Fruit fly (Drosophila melanogaster) whole organism, adult: Measurements from ENCODE around the gene CG5928.

Source experiments
- CG11617 ChIP-seq: fragments of 200-800 bp; sonication (Bioruptor generic); optimal IDR thresholded peaks from 2 replicates; lab custom pipeline; 2017; ENCODE audit warnings: mild to moderate bottlenecking, missing biosample characterization, missing genetic modification reagents, missing genetic modification characterization
- CG12768 ChIP-seq: fragments of 200-800 bp; sonication (Bioruptor generic); optimal IDR thresholded peaks from 2 replicates; lab custom pipeline; 2017; ENCODE audit warnings: missing biosample characterization, missing genetic modification characterization, mild to moderate bottlenecking, moderate library complexity, missing genetic modification reagents
- CG14711 ChIP-seq: fragments of 200-800 bp; sonication (Bioruptor generic); optimal IDR thresholded peaks from 2 replicates; lab custom pipeline; 2018; ENCODE audit warnings: missing biosample characterization, mild to moderate bottlenecking, missing genetic modification characterization, moderate library complexity
- CG1620 ChIP-seq: fragments of 200-800 bp; sonication (Bioruptor generic); optimal IDR thresholded peaks from 2 replicates; lab custom pipeline; 2016; ENCODE audit warnings: missing biosample characterization, missing genetic modification characterization
- CG33017 ChIP-seq: fragments of 200-800 bp; sonication (Bioruptor generic); optimal IDR thresholded peaks from 2 replicates; lab custom pipeline; 2018; ENCODE audit warnings: missing biosample characterization, mild to moderate bottlenecking, missing genetic modification characterization, moderate library complexity
- CG5204 ChIP-seq: fragments of 200-800 bp; sonication (Bioruptor generic); optimal IDR thresholded peaks from 2 replicates; lab custom pipeline; 2016; ENCODE audit warnings: missing biosample characterization, missing genetic modification characterization
- CG7045 ChIP-seq: fragments of 200-800 bp; sonication (Bioruptor generic); optimal IDR thresholded peaks from 2 replicates; lab custom pipeline; 2017; ENCODE audit warnings: missing biosample characterization, mild to moderate bottlenecking, missing genetic modification characterization
- CG7101 ChIP-seq: fragments of 200-800 bp; sonication (Bioruptor generic); optimal IDR thresholded peaks from 2 replicates; lab custom pipeline; 2018; ENCODE audit warnings: missing biosample characterization, mild to moderate bottlenecking, missing genetic modification characterization, moderate library complexity
- Clk ChIP-seq: fragments of 200-800 bp; sonication (Bioruptor generic); optimal IDR thresholded peaks from 2 replicates; lab custom pipeline; 2017; ENCODE audit warnings: missing biosample characterization, missing genetic modification characterization
- Crg-1 ChIP-seq: fragments of 200-800 bp; sonication (Bioruptor generic); optimal IDR thresholded peaks from 2 replicates; lab custom pipeline; 2016; ENCODE audit warnings: missing biosample characterization, missing genetic modification characterization
- Hr96 ChIP-seq: fragments of 200-800 bp; sonication (Bioruptor generic); optimal IDR thresholded peaks from 2 replicates; lab custom pipeline; 2016; ENCODE audit warnings: missing biosample characterization, missing genetic modification characterization
- Mnt ChIP-seq: fragments of 200-800 bp; sonication (Bioruptor generic); optimal IDR thresholded peaks from 2 replicates; lab custom pipeline; 2016; ENCODE audit warnings: missing biosample characterization, mild to moderate bottlenecking, missing genetic modification characterization
- bab1 ChIP-seq: fragments of 200-800 bp; sonication (Bioruptor generic); optimal IDR thresholded peaks from 3 replicates; lab custom pipeline; 2019; ENCODE audit warnings: missing biosample characterization, mild to moderate bottlenecking, missing genetic modification characterization, moderate library complexity
- cic ChIP-seq: fragments of 200-800 bp; sonication (Bioruptor generic); optimal IDR thresholded peaks from 2 replicates; lab custom pipeline; 2017; ENCODE audit warnings: missing biosample characterization, mild to moderate bottlenecking, missing genetic modification characterization, moderate library complexity
- cnc ChIP-seq, 2 experiments: fragments of >200 bp; optimal IDR thresholded peaks; 2 replicates each; lab custom pipeline; 2017
- kay ChIP-seq: fragments of 200-800 bp; sonication (Bioruptor generic); peaks from one replicate; lab custom pipeline; 2016; ENCODE audit warnings: missing biosample characterization, missing genetic modification characterization, borderline replicate concordance
- ovo ChIP-seq: fragments of 200-800 bp; sonication (Bioruptor generic); optimal IDR thresholded peaks from 2 replicates; lab custom pipeline; 2016; ENCODE audit warnings: missing biosample characterization, missing genetic modification characterization
- pad ChIP-seq: fragments of 200-800 bp; sonication (Bioruptor generic); optimal IDR thresholded peaks from 3 replicates; lab custom pipeline; 2017; ENCODE audit warnings: missing biosample characterization, missing genetic modification characterization, mild to moderate bottlenecking, moderate library complexity, missing genetic modification reagents
- tj ChIP-seq: fragments of 200-800 bp; sonication (Bioruptor generic); optimal IDR thresholded peaks from 3 replicates; lab custom pipeline; 2017; ENCODE audit warnings: missing biosample characterization, mild to moderate bottlenecking, missing genetic modification characterization, moderate library complexity
- toe ChIP-seq: fragments of 200-800 bp; sonication (Bioruptor generic); optimal IDR thresholded peaks from 2 replicates; lab custom pipeline; 2016; ENCODE audit warnings: missing biosample characterization, missing genetic modification characterization

CG5928 gene

dm6 chrX:6030010-6030409, 37.7 kb upstream of the CG5928 start:
- no peak for TF ChIP-seq CG12768
- TF ChIP-seq Mnt (GFP tag; lab: Kevin White, UChicago) = no peak
- TF ChIP-seq CG11617 (GFP tag; lab: Kevin White, UChicago) = no peak
- TF ChIP-seq cnc (optimal IDR thresholded peaks at IDR 0.05; lab: Kevin White, UChicago) = no peak
- no peak for TF ChIP-seq kay (GFP tag; lab: Kevin White, UChicago)
- no peak for TF ChIP-seq CG1620 (GFP tag; lab: Kevin White, UChicago)
- no peak for TF ChIP-seq CG7045
- TF ChIP-seq toe = no peak
- TF ChIP-seq Hr96 (GFP tag; lab: Kevin White, UChicago) = no peak
- no peak for TF ChIP-seq pad
- TF ChIP-seq tj (GFP tag; lab: Kevin White, UChicago) = no peak
- TF ChIP-seq CG14711 (tag; lab: Kevin White, UChicago) = no peak
- no peak for TF ChIP-seq ovo (GFP tag; lab: Kevin White, UChicago)

DNA sequence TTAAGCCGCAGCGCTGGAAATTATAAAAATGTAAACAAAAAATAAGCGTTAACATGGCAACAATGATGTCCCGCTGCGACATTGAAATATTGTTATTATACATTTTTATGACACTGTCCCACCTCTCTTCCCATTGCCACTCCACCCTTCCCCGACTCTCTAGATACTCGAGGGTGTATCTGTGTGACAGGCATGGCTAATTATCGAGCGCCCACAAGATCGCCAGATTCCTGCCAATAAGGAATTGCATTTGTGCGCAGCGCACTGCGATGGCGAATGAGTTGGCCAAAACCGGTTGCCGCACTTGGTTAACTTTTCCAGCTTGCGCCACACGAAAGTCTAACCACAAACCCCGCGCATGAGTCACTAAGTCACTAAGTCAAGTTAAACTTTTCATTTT, 37.2 kb upstream of the CG5928 start:
- TF ChIP-seq CG14711 (tag; lab: Kevin White, UChicago) (no peak), CG7101 (tag; lab: Kevin White, UChicago) (no peak), Mnt (GFP tag; lab: Kevin White, UChicago) (no peak), Crg-1 (GFP tag; lab: Kevin White, UChicago) (no peak), Hr96 (GFP tag; lab: Kevin White, UChicago) (no peak), CG7045 (no peak), ovo (GFP tag; lab: Kevin White, UChicago) (no peak), kay (GFP tag; lab: Kevin White, UChicago) (no peak), CG1620 (GFP tag; lab: Kevin White, UChicago) (no peak), CG33017 (tag; lab: Kevin White, UChicago) (no peak), toe (no peak), CG11617 (GFP tag; lab: Kevin White, UChicago) (no peak), Clk (GFP tag; lab: Kevin White, UChicago) (no peak), bab1 (GFP tag; lab: Kevin White, UChicago) (no peak), cnc (optimal IDR thresholded peaks at IDR 0.05; lab: Kevin White, UChicago) (no peak), CG5204 (GFP tag; lab: Kevin White, UChicago) (no peak), CG12768 (no peak), pad (no peak), cic (GFP tag; lab: Kevin White, UChicago) (no peak), tj (GFP tag; lab: Kevin White, UChicago) (no peak)

DNA sequence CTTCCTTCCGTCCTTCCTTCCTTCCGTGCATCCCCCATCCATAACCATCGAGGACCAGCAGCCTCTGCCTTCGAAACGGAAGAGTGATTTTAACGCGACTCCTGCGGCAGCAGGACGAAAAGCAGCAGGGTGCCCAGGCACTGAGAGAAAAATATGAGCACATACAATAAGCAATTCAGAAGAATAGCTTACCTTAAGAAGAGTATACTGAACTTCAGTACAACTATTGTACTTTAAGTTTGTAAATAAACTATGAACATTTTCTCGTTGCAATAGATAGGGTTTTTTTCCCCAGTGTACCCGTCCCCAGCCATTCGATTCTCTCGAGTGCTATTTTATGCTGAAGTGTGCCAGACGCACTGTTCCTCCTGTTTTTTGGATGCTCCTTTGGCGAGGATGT, 36.1 kb upstream of the CG5928 start:
- no peak for TF ChIP-seq CG7045
- no peak for TF ChIP-seq bab1 (GFP tag; lab: Kevin White, UChicago)
- no peak for TF ChIP-seq cnc (optimal IDR thresholded peaks at IDR 0.05; lab: Kevin White, UChicago)
- TF ChIP-seq Crg-1 (GFP tag; lab: Kevin White, UChicago) = no peak
- no peak for TF ChIP-seq pad
- TF ChIP-seq Clk (GFP tag; lab: Kevin White, UChicago) = no peak
- no peak for TF ChIP-seq cic (GFP tag; lab: Kevin White, UChicago)
- no peak for TF ChIP-seq CG5204 (GFP tag; lab: Kevin White, UChicago)
- TF ChIP-seq Mnt (GFP tag; lab: Kevin White, UChicago) = no peak
- no peak for TF ChIP-seq CG7101 (tag; lab: Kevin White, UChicago)
- TF ChIP-seq kay (GFP tag; lab: Kevin White, UChicago) = no peak
- no peak for TF ChIP-seq CG33017 (tag; lab: Kevin White, UChicago)
- TF ChIP-seq CG14711 (tag; lab: Kevin White, UChicago) = no peak
- TF ChIP-seq tj (GFP tag; lab: Kevin White, UChicago) = no peak
- TF ChIP-seq CG11617 (GFP tag; lab: Kevin White, UChicago) = no peak
- TF ChIP-seq ovo (GFP tag; lab: Kevin White, UChicago) = no peak
- no peak for TF ChIP-seq toe

- TF ChIP-seq tj (GFP tag; lab: Kevin White, UChicago) = no peak
- no peak for TF ChIP-seq CG7045
- no peak for TF ChIP-seq CG1620 (GFP tag; lab: Kevin White, UChicago)
- no peak for TF ChIP-seq CG5204 (GFP tag; lab: Kevin White, UChicago)
- TF ChIP-seq cic (GFP tag; lab: Kevin White, UChicago) = no peak
- no peak for TF ChIP-seq CG11617 (GFP tag; lab: Kevin White, UChicago)
- no peak for TF ChIP-seq ovo (GFP tag; lab: Kevin White, UChicago)
- TF ChIP-seq pad = no peak
- TF ChIP-seq Crg-1 (GFP tag; lab: Kevin White, UChicago) = no peak
- no peak for TF ChIP-seq CG33017 (tag; lab: Kevin White, UChicago)
- no peak for TF ChIP-seq kay (GFP tag; lab: Kevin White, UChicago)
- no peak for TF ChIP-seq bab1 (GFP tag; lab: Kevin White, UChicago)
- no peak for TF ChIP-seq Clk (GFP tag; lab: Kevin White, UChicago)
- TF ChIP-seq Hr96 (GFP tag; lab: Kevin White, UChicago) = no peak
- TF ChIP-seq cnc (optimal IDR thresholded peaks at IDR 0.05; lab: Kevin White, UChicago) = no peak
- no peak for TF ChIP-seq Mnt (GFP tag; lab: Kevin White, UChicago)
- TF ChIP-seq CG12768 = no peak
- no peak for TF ChIP-seq toe
Observed at dm6 chrX:6032826-6033225, 34.9 kb upstream of the CG5928 start.

DNA sequence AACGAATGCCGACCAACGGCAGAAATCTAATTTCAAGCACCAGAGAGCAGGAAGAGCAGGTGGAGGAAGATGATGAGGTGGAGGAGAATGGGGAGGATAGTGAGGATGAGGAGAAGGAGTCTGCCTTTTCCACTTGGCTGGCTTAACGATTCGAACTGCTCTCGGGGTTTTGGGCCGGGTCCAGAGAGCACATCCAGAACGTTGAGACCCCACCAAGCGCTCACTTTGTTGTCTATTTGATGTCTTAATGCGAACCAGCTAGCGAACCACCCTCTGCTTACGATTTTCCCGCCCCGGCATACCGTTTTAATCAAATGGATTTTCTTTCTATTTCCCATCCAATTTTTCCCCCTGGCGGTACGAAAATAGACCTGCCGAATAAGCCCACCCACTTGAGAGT, 33.0 kb upstream of the CG5928 start:
- TF ChIP-seq CG12768 (no peak), CG7101 (tag; lab: Kevin White, UChicago) (no peak), cic (GFP tag; lab: Kevin White, UChicago) (no peak), CG33017 (tag; lab: Kevin White, UChicago) (no peak), CG5204 (GFP tag; lab: Kevin White, UChicago) (no peak), Clk (GFP tag; lab: Kevin White, UChicago) (no peak), toe (no peak), Mnt (GFP tag; lab: Kevin White, UChicago) (no peak), bab1 (GFP tag; lab: Kevin White, UChicago) (no peak), tj (GFP tag; lab: Kevin White, UChicago) (no peak), CG1620 (GFP tag; lab: Kevin White, UChicago) (no peak), pad (no peak), Hr96 (GFP tag; lab: Kevin White, UChicago) (no peak), CG14711 (tag; lab: Kevin White, UChicago) (no peak), Crg-1 (GFP tag; lab: Kevin White, UChicago) (no peak), kay (GFP tag; lab: Kevin White, UChicago) (no peak), cnc (optimal IDR thresholded peaks at IDR 0.05; lab: Kevin White, UChicago) (no peak)
